Worm (Caenorhabditis elegans): ENCODE data around the gene C33H5.13.

C33H5.13 gene

ce11 chrIV:7785506-7786065 lies 6.5 kb downstream of the C33H5.13 start, which contains the start of gene tag-322:
tag-322 (minus strand) TSS chrIV:7785556.
- TF ChIP-seq mdt-29 (GFP tag; IDR thresholded peaks at IDR 0.05): no peak
- TF ChIP-seq nhr-77 (tag; optimal IDR thresholded peaks at IDR 0.05): peak; percentile 42
- peak in 1 of 2 experiments; percentile 4 for TF ChIP-seq hif-1 (tag; optimal IDR thresholded peaks at IDR 0.05)
- TF ChIP-seq ceh-82 (tag; optimal IDR thresholded peaks at IDR 0.05): no peak
- no peak for TF ChIP-seq D1046.2 (GFP tag; IDR thresholded peaks at IDR 0.05)
- TF ChIP-seq tra-1 (GFP tag; IDR thresholded peaks at IDR 0.05): no peak
- TF ChIP-seq spr-1 (tag; optimal IDR thresholded peaks at IDR 0.05): peak; percentile 58
- TF ChIP-seq hlh-11 (tag; optimal IDR thresholded peaks at IDR 0.05): peak; percentile 32
- TF ChIP-seq nhr-102 (tag; optimal IDR thresholded peaks at IDR 0.05): peak; percentile 42
- TF ChIP-seq unc-62 (GFP tag; optimal IDR thresholded peaks at IDR 0.05 in 1 of 2): no peak
- no peak for TF ChIP-seq unc-62 (tag; optimal IDR thresholded peaks at IDR 0.05)
- no peak for TF ChIP-seq ceh-62 (tag; optimal IDR thresholded peaks at IDR 0.05)
- TF ChIP-seq nhr-28 (tag; optimal IDR thresholded peaks at IDR 0.05): peak; percentile 44
- peak; percentile 70 for TF ChIP-seq dve-1 (tag; optimal IDR thresholded peaks at IDR 0.05; ENCODE audit: insufficient read depth)
- TF ChIP-seq hlh-30 (tag; optimal IDR thresholded peaks at IDR 0.05; ENCODE audit: insufficient read depth): peak; percentile 54
- no peak for TF ChIP-seq zip-2 (tag; optimal IDR thresholded peaks at IDR 0.05)
- peak; percentile 62 for TF ChIP-seq rbr-2 (tag; optimal IDR thresholded peaks at IDR 0.05)
- no peak for TF ChIP-seq nhr-48 (tag; optimal IDR thresholded peaks at IDR 0.05)
- 0 out of 2 replicates have a peak, but pooled peaks have one; percentile 32 for TF ChIP-seq arid-1 (GFP tag; conservative IDR thresholded peaks at IDR 0.05)
- peak; percentile 96 for TF ChIP-seq lin-38 (GFP tag; IDR thresholded peaks at IDR 0.05)
- no peak for TF ChIP-seq ZK546.5 (tag; optimal IDR thresholded peaks at IDR 0.05)
- TF ChIP-seq F10B5.3 (tag; optimal IDR thresholded peaks at IDR 0.05): no peak
- TF ChIP-seq mep-1 (tag; optimal IDR thresholded peaks at IDR 0.05): peak; percentile 85
- TF ChIP-seq nhr-41 (GFP tag; IDR thresholded peaks at IDR 0.05): no peak
- no peak for TF ChIP-seq ZK337.2 (GFP tag; IDR thresholded peaks at IDR 0.05)
- TF ChIP-seq dpl-1 (GFP tag; optimal IDR thresholded peaks at IDR 0.05): peak; percentile 71
- no peak for TF ChIP-seq fkh-10 (GFP tag; optimal IDR thresholded peaks at IDR 0.05)
- TF ChIP-seq F26F4.8 (GFP tag; conservative IDR thresholded peaks at IDR 0.05): no peak
- no peak for TF ChIP-seq nhr-25 (tag; optimal IDR thresholded peaks at IDR 0.05; ENCODE audit: borderline replicate concordance, insufficient read depth)
- TF ChIP-seq dmd-6 (GFP tag; IDR thresholded peaks at IDR 0.05): peak; percentile 25; the same call in 1 of the 2 replicates
- TF ChIP-seq cey-2 (tag; optimal IDR thresholded peaks at IDR 0.05; ENCODE audit: borderline replicate concordance, insufficient read depth): no peak
- TF ChIP-seq fos-1 (tag; optimal IDR thresholded peaks at IDR 0.05): no peak
- TF ChIP-seq F49E8.2 (tag; optimal IDR thresholded peaks at IDR 0.05; ENCODE audit: borderline replicate concordance): no peak
- TF ChIP-seq daf-16 (GFP tag; optimal IDR thresholded peaks at IDR 0.05): peak in 1 of 2 experiments; percentile 32
- TF ChIP-seq daf-16 (tag; optimal IDR thresholded peaks at IDR 0.05): peak; percentile 45
- peak; percentile 11 for TF ChIP-seq ztf-7 (tag; optimal IDR thresholded peaks at IDR 0.05)
- no peak for TF ChIP-seq pha-4 (GFP tag; IDR thresholded peaks at IDR 0.05)
- peak; percentile 18 for TF ChIP-seq pha-4 (tag; optimal IDR thresholded peaks at IDR 0.05)
- TF ChIP-seq lin-13 (GFP tag; optimal IDR thresholded peaks at IDR 0.05): peak; percentile 21
- TF ChIP-seq zip-11 (GFP tag; IDR thresholded peaks at IDR 0.05): no peak
- peak; percentile 47 for TF ChIP-seq T20F7.1 (GFP tag; optimal IDR thresholded peaks at IDR 0.05)
- peak; percentile 16 for TF ChIP-seq F37D6.2 (tag; optimal IDR thresholded peaks at IDR 0.05)
- peak; percentile 32 to 92 for TF ChIP-seq lsy-2 (tag; optimal IDR thresholded peaks at IDR 0.05)
- peak; percentile 84 for TF ChIP-seq mes-2 (tag; optimal IDR thresholded peaks at IDR 0.05; ENCODE audit: poor library complexity, severe bottlenecking)
- TF ChIP-seq ceh-28 (tag; optimal IDR thresholded peaks at IDR 0.05): no peak
- no peak for TF ChIP-seq ztf-11 (tag; optimal IDR thresholded peaks at IDR 0.05)
- TF ChIP-seq Y48G9A.11 (GFP tag; IDR thresholded peaks at IDR 0.05): no peak
- TF ChIP-seq gei-8 (GFP tag; optimal IDR thresholded peaks at IDR 0.05): no peak
- no peak for TF ChIP-seq egl-43 (GFP tag; IDR thresholded peaks at IDR 0.05)
- TF ChIP-seq nhr-6 (tag; optimal IDR thresholded peaks at IDR 0.05): peak; percentile 31
- TF ChIP-seq zfp-2 (tag; optimal IDR thresholded peaks at IDR 0.05): no peak
